Worm (Caenorhabditis elegans) whole organism, late embryonic: ENCODE results near the gene npax-3.

Experiments used
- C38D4.7 ChIP-seq: fragments of 200-800 bp; sonication (Bioruptor generic); optimal IDR thresholded peaks from 2 replicates; lab custom pipeline; 2018; ENCODE audit warnings: mild to moderate bottlenecking, missing genetic modification characterization, moderate library complexity, missing compliant biosample characterization
- K09A11.1 ChIP-seq: sonication (generic microtip); optimal IDR thresholded peaks from 2 replicates; lab custom pipeline; 2017; ENCODE audit warnings: antibody characterized with exemption, mild to moderate bottlenecking, missing genetic modification characterization, missing compliant biosample characterization; ENCODE audit not compliant: insufficient read depth
- T23F11.4 ChIP-seq: fragments of 200-800 bp; sonication (Bioruptor generic); optimal IDR thresholded peaks from 2 replicates; lab custom pipeline; 2018; ENCODE audit warnings: mild to moderate bottlenecking, missing genetic modification characterization, missing compliant biosample characterization
- Y22D7AL.16 ChIP-seq: sonication (generic microtip); optimal IDR thresholded peaks from 2 replicates; lab custom pipeline; 2016; ENCODE audit warnings: missing genetic modification characterization, missing compliant biosample characterization
- ama-1 ChIP-seq: fragments of 150-350 bp; optimal IDR thresholded peaks from 2 replicates; lab custom pipeline; 2014
- ceh-14 ChIP-seq: sonication (generic microtip); optimal IDR thresholded peaks from 2 replicates; lab custom pipeline; 2016; ENCODE audit warnings: missing genotype, missing genetic modification characterization, missing compliant biosample characterization
- ceh-19 ChIP-seq: fragments of 200-800 bp; sonication (Bioruptor generic); optimal IDR thresholded peaks from 2 replicates; lab custom pipeline; 2018; ENCODE audit warnings: mild to moderate bottlenecking, missing genetic modification characterization, missing compliant biosample characterization
- ceh-30 ChIP-seq: fragments of 150-350 bp; optimal IDR thresholded peaks from 2 replicates; lab custom pipeline; 2014; ENCODE audit warnings: missing biosample characterization, missing genetic modification characterization
- ceh-45 ChIP-seq: fragments of 200-800 bp; sonication (Bioruptor generic); IDR thresholded peaks from 2 replicates; pipeline ENCODE4 v1.3.6; 2022; ENCODE audit warnings: missing genetic modification reagents, missing genetic modification characterization, missing compliant biosample characterization
- ceh-48 ChIP-seq: sonication (generic microtip); optimal IDR thresholded peaks from 2 replicates; lab custom pipeline; 2016; ENCODE audit warnings: missing genetic modification characterization, inconsistent platforms, missing compliant biosample characterization
- ceh-6 ChIP-seq: fragments of 200-800 bp; sonication (Bioruptor generic); optimal IDR thresholded peaks from 2 replicates; lab custom pipeline; 2018; ENCODE audit warnings: mild to moderate bottlenecking, missing genetic modification characterization, missing compliant biosample characterization
- che-1 ChIP-seq: sonication (generic microtip); optimal IDR thresholded peaks from 2 replicates; lab custom pipeline; 2016; ENCODE audit warnings: mild to moderate bottlenecking, missing genetic modification characterization, missing compliant biosample characterization
- dve-1 ChIP-seq: sonication (generic microtip); optimal IDR thresholded peaks from 2 replicates; lab custom pipeline; 2017; ENCODE audit warnings: antibody characterized with exemption, mild to moderate bottlenecking, missing genetic modification characterization, missing compliant biosample characterization
- ets-4 ChIP-seq: sonication (generic microtip); optimal IDR thresholded peaks from 2 replicates; lab custom pipeline; 2016; ENCODE audit warnings: missing genetic modification characterization, missing compliant biosample characterization
- fkh-10 ChIP-seq: fragments of 150-350 bp; optimal IDR thresholded peaks from 2 replicates; lab custom pipeline; 2014; ENCODE audit warnings: missing biosample characterization, missing genetic modification reagents, missing genetic modification characterization
- fkh-6 ChIP-seq: sonication (generic microtip); optimal IDR thresholded peaks from 2 replicates; lab custom pipeline; 2016; ENCODE audit warnings: missing genetic modification characterization, missing compliant biosample characterization
- gmeb-2 ChIP-seq: sonication (generic microtip); optimal IDR thresholded peaks from 2 replicates; lab custom pipeline; 2016; ENCODE audit warnings: missing genetic modification characterization, inconsistent platforms, missing compliant biosample characterization
- hlh-13 ChIP-seq: fragments of 200-800 bp; sonication (Bioruptor generic); optimal IDR thresholded peaks from 2 replicates; lab custom pipeline; 2018; ENCODE audit warnings: mild to moderate bottlenecking, missing genetic modification characterization, missing compliant biosample characterization
- hlh-15 ChIP-seq: sonication (generic microtip); optimal IDR thresholded peaks from 2 replicates; lab custom pipeline; 2016; ENCODE audit warnings: missing genetic modification characterization, missing compliant biosample characterization
- hlh-30 ChIP-seq: sonication (generic microtip); optimal IDR thresholded peaks from 2 replicates; lab custom pipeline; 2017; ENCODE audit warnings: antibody characterized with exemption, missing genetic modification characterization, missing compliant biosample characterization; ENCODE audit not compliant: insufficient read depth
- hlh-6 ChIP-seq: sonication (generic microtip); optimal IDR thresholded peaks from 2 replicates; lab custom pipeline; 2016; ENCODE audit warnings: missing genotype, missing genetic modification characterization, missing compliant biosample characterization
- lim-6 ChIP-seq: sonication (generic microtip); optimal IDR thresholded peaks from 2 replicates; lab custom pipeline; 2016; ENCODE audit warnings: missing genetic modification characterization, missing compliant biosample characterization
- lin-11 ChIP-seq: fragments of 200-800 bp; sonication (Bioruptor generic); optimal IDR thresholded peaks from 2 replicates; lab custom pipeline; 2018; ENCODE audit warnings: mild to moderate bottlenecking, missing genetic modification characterization, missing compliant biosample characterization
- mec-3 ChIP-seq: sonication (generic microtip); optimal IDR thresholded peaks from 2 replicates; lab custom pipeline; 2016; ENCODE audit warnings: borderline replicate concordance, missing genetic modification characterization, missing compliant biosample characterization
- nfya-1 ChIP-seq: sonication (generic microtip); optimal IDR thresholded peaks from 2 replicates; lab custom pipeline; 2017; ENCODE audit warnings: missing genetic modification characterization, mild to moderate bottlenecking, missing compliant biosample characterization, antibody characterized with exemption, moderate library complexity
- nhr-232 ChIP-seq: sonication (generic microtip); optimal IDR thresholded peaks from 2 replicates; lab custom pipeline; 2016; ENCODE audit warnings: missing genetic modification characterization, missing compliant biosample characterization
- pag-3 ChIP-seq: sonication (generic microtip); optimal IDR thresholded peaks from 2 replicates; lab custom pipeline; 2016; ENCODE audit warnings: missing compliant biosample characterization, missing genetic modification characterization, borderline replicate concordance
- pha-4 ChIP-seq: fragments of 150-350 bp; optimal IDR thresholded peaks from 2 replicates; lab custom pipeline; 2018; ENCODE audit warnings: missing biosample characterization, missing genetic modification reagents, missing genetic modification characterization
- ref-2 ChIP-seq: sonication (generic microtip); optimal IDR thresholded peaks from 2 replicates; lab custom pipeline; 2016; ENCODE audit warnings: missing genetic modification characterization, missing compliant biosample characterization
- sdc-2 ChIP-seq: sonication (generic microtip); optimal IDR thresholded peaks from 2 replicates; lab custom pipeline; 2016; ENCODE audit warnings: missing genotype, missing genetic modification characterization, missing compliant biosample characterization
- sox-2 ChIP-seq: fragments of 200-800 bp; sonication (Bioruptor generic); IDR thresholded peaks from 2 replicates; pipeline ENCODE4 v1.3.6; 2022; ENCODE audit warnings: missing genetic modification reagents, missing genetic modification characterization, missing compliant biosample characterization
- syd-9 ChIP-seq: sonication (generic microtip); optimal IDR thresholded peaks from 2 replicates; lab custom pipeline; 2016; ENCODE audit warnings: mild to moderate bottlenecking, missing genetic modification characterization, moderate library complexity, missing compliant biosample characterization
- tbx-7 ChIP-seq: sonication (generic microtip); optimal IDR thresholded peaks from 2 replicates; lab custom pipeline; 2016; ENCODE audit warnings: missing genotype, missing genetic modification characterization, missing compliant biosample characterization
- ttx-3 ChIP-seq: sonication (generic microtip); optimal IDR thresholded peaks from 2 replicates; lab custom pipeline; 2016; ENCODE audit warnings: missing genetic modification reagents, missing genetic modification characterization, missing compliant biosample characterization
- unc-3 ChIP-seq, 2 experiments: fragments of 200-800 bp in 1 of 2; sonication (Bioruptor generic) in 1 of 2; sonication (generic microtip) in 1 of 2; conservative IDR thresholded peaks in 1 of 2; optimal IDR thresholded peaks in 1 of 2; 2 replicates each; pipeline versions ENCODE4 v1.3.6 to Lab custom; 2016 to 2022; ENCODE audit warnings: missing compliant biosample characterization in 2 of 2, missing genetic modification characterization in 2 of 2, missing genetic modification reagents in 1 of 2
- unc-55 ChIP-seq: sonication (generic microtip); optimal IDR thresholded peaks from 2 replicates; lab custom pipeline; 2017; ENCODE audit warnings: missing biosample characterization, missing genetic modification reagents, missing genetic modification characterization
- unc-86 ChIP-seq: sonication (generic microtip); optimal IDR thresholded peaks from 2 replicates; lab custom pipeline; 2016; ENCODE audit warnings: missing genetic modification characterization, missing compliant biosample characterization

The npax-3 gene

DNA sequence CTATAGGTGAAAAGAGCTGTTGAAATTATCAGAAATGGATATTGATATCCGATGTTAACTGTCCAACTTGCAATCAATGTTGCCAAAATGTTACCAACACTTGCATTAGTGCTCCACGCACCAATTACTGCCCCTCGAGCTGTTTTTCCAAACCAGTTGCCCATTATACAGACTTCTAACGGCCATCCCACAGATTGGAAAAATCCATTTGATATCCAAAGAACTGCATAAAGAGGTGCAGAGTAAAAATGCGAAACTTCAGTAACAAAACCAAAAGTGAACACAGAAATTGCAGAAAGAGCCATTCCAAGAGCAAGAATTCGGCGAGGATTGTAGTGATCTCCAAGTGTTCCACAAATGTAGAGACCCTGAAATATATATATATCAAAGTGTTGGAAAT is 26.1 kb upstream of the npax-3 start:
- TF ChIP-seq ceh-19 (GFP tag; lab: Kevin White, UChicago) (no peak), hlh-6 (tag; lab: Kevin White, UChicago) (no peak), ceh-45 (GFP tag; lab: Robert Waterston, UW) (no peak), nhr-232 (tag; lab: Kevin White, UChicago) (no peak), unc-3 (GFP tag; conservative IDR thresholded peaks at IDR 0.05; lab: Robert Waterston, UW) (no peak), unc-3 (tag; optimal IDR thresholded peaks at IDR 0.05; lab: Kevin White, UChicago) (no peak), ceh-14 (tag; lab: Kevin White, UChicago) (no peak), lin-11 (no peak), pag-3 (no peak), pha-4 (tag; lab: Kevin White, UChicago) (no peak), unc-55 (GFP tag; lab: Kevin White, UChicago) (no peak), ceh-48 (tag; lab: Kevin White, UChicago) (no peak), gmeb-2 (tag; lab: Kevin White, UChicago) (no peak), Y22D7AL.16 (tag; lab: Kevin White, UChicago) (no peak), syd-9 (tag; lab: Kevin White, UChicago) (no peak)

DNA sequence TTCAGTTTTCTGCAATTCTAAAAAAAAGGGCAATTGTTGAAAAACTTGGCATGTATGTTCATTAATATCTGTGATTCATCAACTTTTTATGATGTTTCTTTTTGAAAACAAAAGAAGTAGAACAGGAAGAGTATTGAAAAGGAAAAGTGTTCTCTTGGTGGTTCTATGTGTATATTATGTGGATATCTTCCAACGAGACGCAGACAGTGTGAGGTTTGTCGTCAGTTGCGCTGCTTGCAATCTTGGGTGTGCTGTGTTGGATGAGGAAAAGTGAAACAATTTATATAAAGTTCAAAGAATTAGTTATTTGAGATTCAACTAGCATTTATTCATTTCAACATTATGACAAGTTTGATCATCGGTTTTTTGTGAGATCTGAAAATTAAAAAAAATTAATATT is 24.5 kb upstream of the npax-3 start:
- no peak for TF ChIP-seq nhr-232 (tag; lab: Kevin White, UChicago)
- TF ChIP-seq ref-2 (tag; lab: Kevin White, UChicago), result no peak
- TF ChIP-seq lim-6 (tag; lab: Kevin White, UChicago), result no peak
- no peak for TF ChIP-seq fkh-10 (GFP tag; lab: Kevin White, UChicago)
- TF ChIP-seq T23F11.4 (GFP tag; lab: Kevin White, UChicago), result no peak

DNA sequence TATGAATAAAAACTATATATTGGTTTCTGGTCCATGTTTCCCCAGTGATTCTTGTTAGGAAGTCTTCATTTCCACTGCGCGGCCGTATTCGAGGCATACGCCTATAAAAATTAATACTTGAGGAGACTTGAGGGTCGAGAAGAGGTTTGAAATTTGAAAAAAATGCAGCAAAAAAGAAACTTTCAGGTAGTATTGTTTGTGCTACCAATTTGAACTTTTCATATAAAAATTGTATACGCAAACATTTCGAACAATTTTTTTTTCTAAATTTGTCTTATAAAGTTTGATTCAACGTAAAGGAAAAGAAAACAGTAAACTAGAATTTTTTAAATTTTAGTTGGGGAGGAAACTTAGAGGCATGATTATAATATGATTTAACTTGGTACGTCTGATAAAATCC is 23.9 kb upstream of the npax-3 start, which contains the start of gene T11G6.4:
TSS of gene T11G6.4 (minus strand) at position 101 of the 400 bp plus-strand sequence.
- TF ChIP-seq ama-1 (lab: Kevin White, UChicago) (no peak), hlh-13 (no peak), hlh-15 (no peak), ceh-45 (GFP tag; lab: Robert Waterston, UW) (no peak), dve-1 (tag; lab: Kevin White, UChicago) (no peak), sdc-2 (tag; lab: Kevin White, UChicago) (no peak), ets-4 (tag; lab: Kevin White, UChicago) (no peak), syd-9 (tag; lab: Kevin White, UChicago) (no peak), fkh-6 (tag; lab: Kevin White, UChicago) (no peak), ceh-14 (tag; lab: Kevin White, UChicago) (no peak)

DNA sequence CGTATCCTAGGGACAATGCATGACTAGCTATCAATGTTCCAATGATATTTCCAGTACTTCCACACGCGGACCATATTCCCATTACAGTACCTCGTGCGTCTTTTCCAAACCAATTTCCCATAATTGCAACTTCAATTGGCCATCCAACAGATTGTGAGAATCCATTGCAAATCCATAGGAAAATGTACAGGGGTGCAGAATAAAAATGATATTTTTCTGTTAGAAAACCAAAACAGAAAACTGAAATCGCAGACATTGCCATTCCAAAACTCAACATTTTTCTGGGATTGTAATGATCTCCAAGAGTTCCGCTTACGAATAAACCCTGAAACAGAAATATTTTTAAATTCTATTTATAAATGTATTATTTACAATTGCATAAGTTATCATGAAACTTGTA is 23.2 kb upstream of the npax-3 start:
- TF ChIP-seq ceh-30 (tag; lab: Kevin White, UChicago), result no peak
- no peak for TF ChIP-seq hlh-30 (tag; lab: Kevin White, UChicago)
- no peak for TF ChIP-seq Y22D7AL.16 (tag; lab: Kevin White, UChicago)
- TF ChIP-seq hlh-15, result no peak

DNA sequence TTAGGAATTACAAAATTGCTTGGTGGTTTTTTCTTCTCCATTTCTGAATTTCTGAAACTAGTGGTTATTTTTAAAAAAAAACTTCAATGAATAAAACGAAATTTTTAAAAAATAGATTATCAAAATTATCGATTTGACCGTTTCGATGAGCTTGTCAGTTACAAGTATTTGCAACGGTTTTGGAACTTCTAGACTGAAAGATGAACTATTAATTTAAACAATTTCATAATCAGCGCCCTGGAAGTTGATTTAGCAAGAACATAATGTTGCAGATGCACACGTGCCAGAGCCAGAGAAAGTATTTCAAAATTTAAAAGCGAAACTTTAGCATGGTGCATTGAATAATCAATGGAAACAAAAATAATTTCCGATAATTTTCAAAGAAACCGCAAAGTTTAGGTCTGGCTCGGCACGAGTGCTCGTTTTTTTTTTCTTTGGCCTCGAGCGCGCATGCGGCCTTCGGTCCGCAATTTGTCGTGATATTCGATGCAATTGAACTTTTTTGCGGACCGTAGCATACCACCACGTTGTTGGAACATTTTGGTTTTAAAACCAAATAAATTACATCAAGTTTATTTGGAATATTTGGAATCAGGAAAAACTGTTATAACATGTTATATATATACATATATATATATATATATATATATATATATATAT is 14.9 kb upstream of the npax-3 start, which contains the start of gene T11G6.5:
TSS of gene T11G6.5 (minus strand) at position 51 of the 660 bp plus-strand sequence.
- TF ChIP-seq ceh-6 (GFP tag; lab: Kevin White, UChicago) (no peak), nfya-1 (tag; lab: Kevin White, UChicago) (peak; percentile 16)

DNA sequence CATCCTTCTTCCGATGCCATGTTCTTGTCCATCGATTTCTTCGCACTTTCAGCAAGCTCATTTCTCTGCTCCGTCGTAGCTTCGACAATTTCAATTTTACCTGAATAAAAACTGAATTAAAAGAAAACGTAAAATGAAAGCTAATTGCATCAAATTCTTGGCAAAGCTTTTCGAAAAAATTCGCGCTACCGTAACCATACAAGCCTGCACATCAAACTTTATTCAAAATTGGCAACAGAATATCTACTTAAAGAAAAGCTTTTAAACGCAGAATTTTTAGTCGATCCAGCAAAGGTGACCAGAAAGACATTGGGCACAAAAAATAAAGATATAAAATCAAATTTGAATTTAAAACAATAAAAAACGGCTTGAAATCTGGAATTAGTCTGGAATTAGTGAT is 14.3 kb upstream of the npax-3 start:
- TF ChIP-seq ets-4 (tag; lab: Kevin White, UChicago), result no peak
- no peak for TF ChIP-seq C38D4.7 (GFP tag; lab: Kevin White, UChicago)
- no peak for TF ChIP-seq K09A11.1 (tag; lab: Kevin White, UChicago)
- TF ChIP-seq tbx-7, result no peak
- no peak for TF ChIP-seq sox-2 (GFP tag; lab: Robert Waterston, UW)
- TF ChIP-seq ceh-14 (tag; lab: Kevin White, UChicago), result no peak
- no peak for TF ChIP-seq pha-4 (tag; lab: Kevin White, UChicago)
- no peak for TF ChIP-seq hlh-6 (tag; lab: Kevin White, UChicago)
- no peak for TF ChIP-seq gmeb-2 (tag; lab: Kevin White, UChicago)
- TF ChIP-seq ttx-3, result no peak
- no peak for TF ChIP-seq ceh-6 (GFP tag; lab: Kevin White, UChicago)
- no peak for TF ChIP-seq nhr-232 (tag; lab: Kevin White, UChicago)
- no peak for TF ChIP-seq unc-86
- no peak for TF ChIP-seq mec-3
- no peak for TF ChIP-seq che-1 (tag; lab: Kevin White, UChicago)
